Fruit fly (Drosophila melanogaster) whole organism, prepupa: Measurements from ENCODE around the gene CG14132.
A peak's percentile ranks its signal among the peaks of the same experiment; 100 is the strongest.

Experiments used
- Blimp-1 ChIP-seq: fragments of 200-800 bp; sonication (Bioruptor generic); optimal IDR thresholded peaks from 3 replicates; lab custom pipeline; 2017; ENCODE audit warnings: missing biosample characterization, missing genetic modification characterization, mild to moderate bottlenecking, moderate library complexity, missing genetic modification reagents
- CG11294 ChIP-seq: fragments of 200-800 bp; sonication (Bioruptor generic); IDR thresholded peaks from 2 replicates; pipeline ENCODE4 v1.3.6; 2022; ENCODE audit warnings: missing biosample characterization, missing genetic modification characterization
- CG11762 ChIP-seq: fragments of 200-800 bp; sonication (Bioruptor generic); optimal IDR thresholded peaks from 3 replicates; lab custom pipeline; 2016; ENCODE audit warnings: missing biosample characterization, missing genetic modification characterization; ENCODE audit not compliant: insufficient read depth
- CG3032 ChIP-seq: fragments of 200-800 bp; optimal IDR thresholded peaks from 2 replicates; lab custom pipeline; 2019; ENCODE audit warnings: missing biosample characterization, mild to moderate bottlenecking, missing genetic modification characterization, moderate library complexity
- CG32006 ChIP-seq: fragments of 200-800 bp; sonication (Bioruptor generic); optimal IDR thresholded peaks from 3 replicates; lab custom pipeline; 2017; ENCODE audit warnings: missing biosample characterization, mild to moderate bottlenecking, missing genetic modification characterization
- CG6163 ChIP-seq: fragments of 200-800 bp; sonication (Bioruptor generic); IDR thresholded peaks from 3 replicates; pipeline ENCODE4 v1.3.6; 2022; ENCODE audit warnings: missing biosample characterization, missing genetic modification characterization
- CG6792 ChIP-seq: fragments of 200-800 bp; sonication (Bioruptor generic); optimal IDR thresholded peaks from 3 replicates; lab custom pipeline; 2016; ENCODE audit warnings: missing biosample characterization, missing genetic modification characterization
- CG6854 ChIP-seq: fragments of 200-800 bp; sonication (Bioruptor generic); optimal IDR thresholded peaks from 2 replicates; lab custom pipeline; 2017; ENCODE audit warnings: missing biosample characterization, mild to moderate bottlenecking, missing genetic modification characterization
- CG7368 ChIP-seq: fragments of 200-800 bp; sonication (Bioruptor generic); optimal IDR thresholded peaks from 3 replicates; lab custom pipeline; 2016; ENCODE audit warnings: missing biosample characterization, missing genetic modification characterization
- CG8319 ChIP-seq: fragments of 200-800 bp; sonication (Bioruptor generic); optimal IDR thresholded peaks from 3 replicates; lab custom pipeline; 2016; ENCODE audit warnings: missing biosample characterization, missing genetic modification characterization
- CG8632 ChIP-seq: fragments of 200-800 bp; sonication (Bioruptor generic); optimal IDR thresholded peaks from 3 replicates; lab custom pipeline; 2016; ENCODE audit warnings: missing biosample characterization, missing genetic modification characterization
- Eip78C ChIP-seq: fragments of 200-800 bp; sonication (Bioruptor generic); peaks from one replicate; lab custom pipeline; 2016; ENCODE audit warnings: missing biosample characterization, missing genetic modification characterization
- Eip93F ChIP-seq: fragments of 200-800 bp; sonication (Bioruptor generic); optimal IDR thresholded peaks from 2 replicates; lab custom pipeline; 2016; ENCODE audit warnings: missing biosample characterization, mild to moderate bottlenecking, missing genetic modification characterization
- Ets96B ChIP-seq: fragments of 200-800 bp; optimal IDR thresholded peaks from 2 replicates; lab custom pipeline; 2019; ENCODE audit warnings: missing biosample characterization, mild to moderate bottlenecking, missing genetic modification characterization, moderate library complexity
- Gug ChIP-seq: fragments of 200-800 bp; sonication (Bioruptor generic); IDR thresholded peaks from 2 replicates; pipeline ENCODE4 v1.3.6; 2022; ENCODE audit warnings: missing biosample characterization, missing genetic modification characterization
- Hr38 ChIP-seq: sonication (Bioruptor generic); optimal IDR thresholded peaks from 2 replicates; lab custom pipeline; 2016; ENCODE audit warnings: missing biosample characterization, missing genetic modification characterization
- Hr4 ChIP-seq: fragments of 200-800 bp; sonication (Bioruptor generic); optimal IDR thresholded peaks from 3 replicates; lab custom pipeline; 2016; ENCODE audit warnings: missing biosample characterization, missing genetic modification characterization
- Lpt ChIP-seq: fragments of 200-800 bp; sonication (Bioruptor generic); optimal IDR thresholded peaks from 3 replicates; lab custom pipeline; 2016; ENCODE audit warnings: missing biosample characterization, missing genetic modification characterization
- Met ChIP-seq: fragments of 200-800 bp; sonication (Bioruptor generic); optimal IDR thresholded peaks from 3 replicates; lab custom pipeline; 2016; ENCODE audit warnings: missing biosample characterization, missing genetic modification characterization
- OdsH ChIP-seq: fragments of 200-800 bp; sonication (Bioruptor generic); optimal IDR thresholded peaks from 3 replicates; lab custom pipeline; 2016; ENCODE audit warnings: missing biosample characterization, missing genetic modification characterization
- Smox ChIP-seq: fragments of 200-800 bp; sonication (Bioruptor generic); optimal IDR thresholded peaks from 3 replicates; lab custom pipeline; 2016; ENCODE audit warnings: missing biosample characterization, missing genetic modification characterization
- Sox14 ChIP-seq: fragments of 200-800 bp; sonication (Bioruptor generic); optimal IDR thresholded peaks from 3 replicates; lab custom pipeline; 2016; ENCODE audit warnings: missing biosample characterization, missing genetic modification characterization
- Sox15 ChIP-seq: fragments of 200-800 bp; sonication (Bioruptor generic); optimal IDR thresholded peaks from 3 replicates; lab custom pipeline; 2016; ENCODE audit warnings: missing biosample characterization, missing genetic modification characterization
- achi ChIP-seq: fragments of 200-800 bp; sonication (Bioruptor generic); optimal IDR thresholded peaks from 3 replicates; lab custom pipeline; 2016; ENCODE audit warnings: missing biosample characterization, missing genetic modification characterization
- acj6 ChIP-seq: fragments of 200-800 bp; sonication (Bioruptor generic); optimal IDR thresholded peaks from 3 replicates; lab custom pipeline; 2016; ENCODE audit warnings: missing biosample characterization, missing genetic modification characterization
- cyc ChIP-seq: fragments of 200-800 bp; sonication (Bioruptor generic); optimal IDR thresholded peaks from 3 replicates; lab custom pipeline; 2016; ENCODE audit warnings: missing biosample characterization, missing genetic modification characterization
- dsx ChIP-seq: fragments of 200-800 bp; optimal IDR thresholded peaks from 3 replicates; lab custom pipeline; 2019; ENCODE audit warnings: missing biosample characterization, mild to moderate bottlenecking, missing genetic modification characterization, moderate library complexity; ENCODE audit not compliant: poor library complexity, severe bottlenecking
- eg ChIP-seq: fragments of 200-800 bp; sonication (Bioruptor generic); IDR thresholded peaks from 3 replicates; pipeline ENCODE4 v1.3.6; 2022; ENCODE audit warnings: missing biosample characterization, missing genetic modification characterization
- esn ChIP-seq: fragments of 200-800 bp; sonication (Bioruptor generic); optimal IDR thresholded peaks from 2 replicates; lab custom pipeline; 2016; ENCODE audit warnings: missing biosample characterization, mild to moderate bottlenecking, missing genetic modification characterization, moderate library complexity
- fd59A ChIP-seq: fragments of 200-800 bp; sonication (Bioruptor generic); optimal IDR thresholded peaks from 2 replicates; lab custom pipeline; 2017; ENCODE audit warnings: missing biosample characterization, mild to moderate bottlenecking, missing genetic modification characterization, missing genetic modification reagents
- fd85E ChIP-seq: fragments of 200-800 bp; sonication (Bioruptor generic); optimal IDR thresholded peaks from 3 replicates; lab custom pipeline; 2016; ENCODE audit warnings: missing biosample characterization, missing genetic modification characterization
- fkh ChIP-seq: fragments of 200-800 bp; sonication (Bioruptor generic); optimal IDR thresholded peaks from 3 replicates; lab custom pipeline; 2017; ENCODE audit warnings: missing biosample characterization, mild to moderate bottlenecking, missing genetic modification characterization, moderate library complexity
- lz ChIP-seq: fragments of 200-800 bp; sonication (Bioruptor generic); optimal IDR thresholded peaks from 3 replicates; lab custom pipeline; 2016; ENCODE audit warnings: missing biosample characterization, missing genetic modification characterization
- pdm3 ChIP-seq: fragments of 200-800 bp; sonication (Bioruptor generic); optimal IDR thresholded peaks from 3 replicates; lab custom pipeline; 2016; ENCODE audit warnings: missing biosample characterization, missing genetic modification characterization
- salr ChIP-seq, 2 experiments: fragments of 200-800 bp; sonication (Bioruptor generic); optimal IDR thresholded peaks; 3 replicates each; lab custom pipeline; 2016 to 2018; ENCODE audit warnings: missing biosample characterization in 2 of 2, missing genetic modification characterization in 2 of 2, mild to moderate bottlenecking in 1 of 2
- ss ChIP-seq, 2 experiments: fragments of 200-800 bp; sonication (Bioruptor generic); optimal IDR thresholded peaks; 2 replicates in 1 of 2; 3 replicates in 1 of 2; lab custom pipeline; 2017 to 2018; ENCODE audit warnings: mild to moderate bottlenecking in 2 of 2, missing biosample characterization in 2 of 2, missing genetic modification characterization in 2 of 2, moderate library complexity in 1 of 2
- svp ChIP-seq: fragments of 200-800 bp; sonication (Bioruptor generic); peaks from one replicate; lab custom pipeline; 2016; ENCODE audit warnings: missing biosample characterization, missing genetic modification characterization
- topi ChIP-seq: fragments of 200-800 bp; sonication (Bioruptor generic); optimal IDR thresholded peaks from 3 replicates; lab custom pipeline; 2016; ENCODE audit warnings: missing biosample characterization, missing genetic modification characterization
- vri ChIP-seq: fragments of 200-800 bp; sonication (Bioruptor generic); optimal IDR thresholded peaks from 3 replicates; lab custom pipeline; 2016; ENCODE audit warnings: missing biosample characterization, mild to moderate bottlenecking, missing genetic modification characterization

CG14132 gene

dm6 chr3L:11683819-11684521 lies 31.1 kb downstream of the CG14132 start, which contains the start of gene Sugb (continued):
- TF ChIP-seq CG11762 (GFP tag; lab: Kevin White, UChicago), result no peak
- TF ChIP-seq salr (GFP tag; optimal IDR thresholded peaks at IDR 0.05; lab: Kevin White, UChicago), result peak in 1 of 2 experiments; percentile 59
- TF ChIP-seq Hr38 (GFP tag; lab: Kevin White, UChicago), result no peak
- peak; percentile 84 for TF ChIP-seq esn
- no peak; the same call in 1 of the 3 replicates for TF ChIP-seq eg
- peak; percentile 46 for TF ChIP-seq Lpt (GFP tag; lab: Kevin White, UChicago)
- no peak for TF ChIP-seq cyc
- TF ChIP-seq CG7368 (GFP tag; lab: Kevin White, UChicago), result no peak
- no peak for TF ChIP-seq CG6854 (GFP tag; lab: Kevin White, UChicago)
- peak; percentile 76 for TF ChIP-seq vri
- peak; percentile 7 for TF ChIP-seq fd59A (GFP tag; lab: Kevin White, UChicago)
- no peak for TF ChIP-seq Blimp-1 (GFP tag; lab: Kevin White, UChicago)
- peak; percentile 80 for TF ChIP-seq Hr4
- TF ChIP-seq OdsH (GFP tag; lab: Kevin White, UChicago), result peak; percentile 71
- peak; percentile 74 for TF ChIP-seq Sox14 (GFP tag; lab: Kevin White, UChicago)
- peak; percentile 82 for TF ChIP-seq CG6163 (GFP tag; lab: Robert Waterston, UW)
- peak; percentile 20 to 56 for TF ChIP-seq ss (GFP tag; optimal IDR thresholded peaks at IDR 0.05; lab: Kevin White, UChicago)
- TF ChIP-seq fkh (GFP tag; lab: Kevin White, UChicago), result peak; percentile 96
- TF ChIP-seq Sox15, result no peak
- TF ChIP-seq CG8319, result no peak
- TF ChIP-seq, all 60 proteins: peak for 38

- TF ChIP-seq esn (no peak), CG3032 (tag; lab: Kevin White, UChicago) (peak; percentile 25), Blimp-1 (GFP tag; lab: Kevin White, UChicago) (no peak), CG32006 (GFP tag; lab: Kevin White, UChicago) (no peak), CG11762 (GFP tag; lab: Kevin White, UChicago) (no peak), achi (no peak), acj6 (no peak), Sox14 (GFP tag; lab: Kevin White, UChicago) (peak; percentile 87), lz (no peak), svp (GFP tag; lab: Kevin White, UChicago) (peak; percentile 55), pdm3 (no peak), dsx (GFP tag; lab: Kevin White, UChicago) (no peak), Smox (GFP tag; lab: Kevin White, UChicago) (no peak), Hr4 (no peak), salr (GFP tag; optimal IDR thresholded peaks at IDR 0.05; lab: Kevin White, UChicago) (no peak), CG11294 (GFP tag; lab: Robert Waterston, UW) (no peak), Eip78C (no peak), CG8632 (GFP tag; lab: Kevin White, UChicago) (no peak), fd85E (GFP tag; lab: Kevin White, UChicago) (no peak), CG6792 (GFP tag; lab: Kevin White, UChicago) (no peak), Met (GFP tag; lab: Kevin White, UChicago) (no peak), Eip93F (GFP tag; lab: Kevin White, UChicago) (no peak), vri (no peak), cyc (no peak), eg (no peak), topi (peak; percentile 20), Ets96B (tag; lab: Kevin White, UChicago) (no peak), Gug (GFP tag; lab: Robert Waterston, UW) (no peak)
- TF ChIP-seq, all 60 proteins: peak for 4
These were observed 33.3 kb downstream of the CG14132 start, which contains the start of gene TfIIEalpha for dm6 chr3L:11681794-11682193. Gene TfIIEalpha, plus strand, starts transcription at chr3L:11682038.
